Worm (Caenorhabditis elegans): ENCODE data around the gene C10C5.5.

C10C5.5 gene

DNA sequence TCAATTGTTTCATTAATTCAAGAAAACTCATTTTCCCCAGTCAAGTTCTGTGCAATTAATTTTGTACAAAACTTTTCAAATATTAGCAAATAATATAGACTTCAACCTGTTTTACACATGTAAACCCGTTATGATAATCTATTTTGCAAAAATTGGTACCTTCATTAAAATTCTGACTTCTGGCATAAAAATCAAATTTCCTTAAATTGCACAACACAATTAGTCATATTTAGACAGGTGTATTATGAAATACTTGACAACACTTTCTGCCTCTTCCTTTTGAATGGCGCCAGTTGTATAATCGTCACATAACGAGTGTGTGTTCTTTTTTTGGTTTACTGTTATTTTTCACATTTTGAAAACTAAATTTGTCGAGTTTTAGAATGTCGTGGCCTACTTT lies 10.1 kb upstream of the C10C5.5 start, which contains the start of gene fbxc-58:
Gene fbxc-58, plus strand, starts transcription at position 383 of the 400 bp plus-strand sequence.
- no peak for TF ChIP-seq fax-1 (tag; optimal IDR thresholded peaks at IDR 0.05)
- no peak for TF ChIP-seq elt-4 (tag; optimal IDR thresholded peaks at IDR 0.05)
- no peak for TF ChIP-seq ceh-24 (tag; optimal IDR thresholded peaks at IDR 0.05)
- TF ChIP-seq mec-3 (tag; optimal IDR thresholded peaks at IDR 0.05; ENCODE audit: borderline replicate concordance), result no peak
- no peak for TF ChIP-seq hlh-8 (tag; optimal IDR thresholded peaks at IDR 0.05)
- TF ChIP-seq pha-2 (tag; optimal IDR thresholded peaks at IDR 0.05), result no peak
- no peak for TF ChIP-seq F13H6.1 (tag; optimal IDR thresholded peaks at IDR 0.05)
- no peak for TF ChIP-seq ceh-19 (GFP tag; optimal IDR thresholded peaks at IDR 0.05)
- no peak for TF ChIP-seq unc-86 (tag; optimal IDR thresholded peaks at IDR 0.05)
- no peak for TF ChIP-seq ets-4 (tag; optimal IDR thresholded peaks at IDR 0.05)
- TF ChIP-seq che-1 (tag; optimal IDR thresholded peaks at IDR 0.05), result no peak
- no peak for TF ChIP-seq eyg-1 (tag; optimal IDR thresholded peaks at IDR 0.05)
- no peak for TF ChIP-seq nfya-1 (tag; optimal IDR thresholded peaks at IDR 0.05)

DNA sequence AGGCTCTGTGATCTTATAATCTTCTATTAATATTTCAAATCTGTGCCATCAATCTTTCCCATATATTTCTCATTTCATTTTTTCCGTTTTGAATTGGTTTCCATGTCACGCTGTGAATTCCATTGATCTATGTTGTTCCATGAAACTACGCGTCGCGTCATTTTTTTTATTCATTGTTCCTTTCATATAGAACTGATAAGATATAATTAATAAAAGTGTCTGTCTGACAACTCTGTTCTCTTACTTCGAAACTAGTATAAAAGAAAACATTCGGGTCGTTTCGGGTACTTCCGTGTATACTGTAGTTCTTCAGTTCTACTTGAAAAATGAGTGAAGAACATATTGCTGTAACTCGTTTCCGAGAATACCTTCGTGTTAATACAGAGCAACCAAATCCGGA lies 6.7 kb upstream of the C10C5.5 start, which contains the start of gene C10C5.3:
Gene C10C5.3, plus strand, starts transcription at position 301 of the 400 bp plus-strand sequence.
- TF ChIP-seq rnt-1 (tag; optimal IDR thresholded peaks at IDR 0.05), result no peak
- TF ChIP-seq pha-4 (tag; optimal IDR thresholded peaks at IDR 0.05), result no peak
- no peak for TF ChIP-seq ceh-6 (GFP tag; optimal IDR thresholded peaks at IDR 0.05)
- no peak for TF ChIP-seq ceh-19 (GFP tag; optimal IDR thresholded peaks at IDR 0.05)
- TF ChIP-seq ttx-3 (tag; optimal IDR thresholded peaks at IDR 0.05), result no peak
- TF ChIP-seq pax-1 (tag; optimal IDR thresholded peaks at IDR 0.05), result no peak
- TF ChIP-seq nhr-11 (tag; optimal IDR thresholded peaks at IDR 0.05), result no peak
- no peak for TF ChIP-seq K09A11.1 (tag; optimal IDR thresholded peaks at IDR 0.05; ENCODE audit: insufficient read depth)
- TF ChIP-seq mec-3 (tag; optimal IDR thresholded peaks at IDR 0.05; ENCODE audit: borderline replicate concordance), result no peak
- TF ChIP-seq zip-5 (tag; optimal IDR thresholded peaks at IDR 0.05), result no peak
- no peak for TF ChIP-seq elt-4 (tag; optimal IDR thresholded peaks at IDR 0.05)
- TF ChIP-seq pat-9 (tag; optimal IDR thresholded peaks at IDR 0.05), result no peak
- TF ChIP-seq fkh-10 (GFP tag; optimal IDR thresholded peaks at IDR 0.05), result no peak
- no peak for TF ChIP-seq ceh-9 (tag; optimal IDR thresholded peaks at IDR 0.05)
- TF ChIP-seq ceh-2 (tag; optimal IDR thresholded peaks at IDR 0.05), result no peak
- TF ChIP-seq unc-3 (GFP tag; conservative IDR thresholded peaks at IDR 0.05), result no peak
- no peak for TF ChIP-seq unc-3 (tag; optimal IDR thresholded peaks at IDR 0.05)
- no peak for TF ChIP-seq gmeb-2 (tag; optimal IDR thresholded peaks at IDR 0.05)
- TF ChIP-seq che-1 (tag; optimal IDR thresholded peaks at IDR 0.05), result no peak
- no peak for TF ChIP-seq hlh-8 (tag; optimal IDR thresholded peaks at IDR 0.05)
- no peak for TF ChIP-seq ref-2 (tag; optimal IDR thresholded peaks at IDR 0.05)

DNA sequence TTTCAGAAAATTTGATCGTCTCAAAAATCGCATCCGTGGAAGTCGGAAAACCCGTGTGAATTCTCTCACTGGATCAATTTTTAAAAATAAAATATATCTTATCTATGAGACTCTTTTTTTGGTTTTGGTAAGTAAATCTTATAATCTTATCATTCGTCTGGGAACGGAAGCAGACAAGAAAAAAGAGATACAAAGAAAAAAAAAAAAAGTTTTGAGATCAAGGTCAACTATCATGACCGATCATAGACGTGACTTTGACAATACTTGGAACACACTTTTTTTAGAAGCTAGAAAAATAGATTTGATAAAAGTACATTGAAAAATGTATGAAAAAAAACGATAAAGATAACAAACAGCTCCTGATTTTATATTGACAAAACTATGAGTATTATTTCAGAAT lies 4.7 kb upstream of the C10C5.5 start:
- TF ChIP-seq ama-1 (optimal IDR thresholded peaks at IDR 0.05) (no peak), tbx-7 (tag; optimal IDR thresholded peaks at IDR 0.05) (no peak), ceh-48 (tag; optimal IDR thresholded peaks at IDR 0.05) (no peak), gmeb-2 (tag; optimal IDR thresholded peaks at IDR 0.05) (no peak), hlh-8 (tag; optimal IDR thresholded peaks at IDR 0.05) (no peak), ceh-9 (tag; optimal IDR thresholded peaks at IDR 0.05) (no peak), ceh-19 (GFP tag; optimal IDR thresholded peaks at IDR 0.05) (no peak)

DNA sequence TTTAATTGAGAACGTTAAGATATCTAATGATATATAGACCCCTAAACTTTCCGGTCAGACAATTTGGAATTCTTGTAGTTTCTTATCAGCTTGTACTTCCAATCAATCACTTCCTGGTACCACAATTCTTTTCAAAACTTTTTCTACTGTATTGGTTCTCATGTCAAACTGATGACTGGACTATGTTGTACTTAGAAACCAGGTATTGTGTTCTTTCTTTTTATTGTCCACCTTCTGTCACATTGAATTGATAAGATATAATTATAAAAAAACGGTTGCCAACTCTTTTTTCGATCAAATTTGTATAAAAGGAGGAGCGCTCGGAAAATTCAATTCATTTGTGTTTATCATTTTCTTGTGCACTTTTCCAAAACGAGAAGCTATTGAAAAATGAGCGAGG lies 3.0 kb upstream of the C10C5.5 start, which contains the start of gene C10C5.4:
Gene C10C5.4, plus strand, starts transcription at position 281 of the 400 bp plus-strand sequence.
- TF ChIP-seq elt-2 (tag; optimal IDR thresholded peaks at IDR 0.05), result no peak
- TF ChIP-seq npax-4 (tag; optimal IDR thresholded peaks at IDR 0.05), result no peak
- TF ChIP-seq elt-4 (tag; optimal IDR thresholded peaks at IDR 0.05), result no peak
- TF ChIP-seq ztf-16 (tag; optimal IDR thresholded peaks at IDR 0.05), result no peak
- no peak for TF ChIP-seq mec-3 (tag; optimal IDR thresholded peaks at IDR 0.05; ENCODE audit: borderline replicate concordance)
- no peak for TF ChIP-seq T23F11.4 (GFP tag; optimal IDR thresholded peaks at IDR 0.05)
- no peak for TF ChIP-seq ttx-3 (tag; optimal IDR thresholded peaks at IDR 0.05)
- no peak for TF ChIP-seq hlh-8 (tag; optimal IDR thresholded peaks at IDR 0.05)

Measured in whole organism, late embryonic.